Fruit fly (Drosophila melanogaster) whole organism, embryonic: Measurements from ENCODE around the gene mbm.
A peak's percentile ranks its signal among the peaks of the same experiment; 100 is the strongest.

Source experiments
- Bdp1 ChIP-seq: fragments of 200-800 bp; sonication (Bioruptor generic); optimal IDR thresholded peaks from 3 replicates; lab custom pipeline; 2016; ENCODE audit warnings: missing biosample characterization, missing genetic modification characterization
- Bteb2 ChIP-seq: fragments of 200-800 bp; sonication (Bioruptor generic); optimal IDR thresholded peaks from 2 replicates; lab custom pipeline; 2016; ENCODE audit warnings: missing biosample characterization, missing genetic modification characterization
- CG10321 ChIP-seq: fragments of 200-800 bp; sonication (Bioruptor generic); IDR thresholded peaks from 2 replicates; pipeline ENCODE4 v1.3.6; 2022; ENCODE audit warnings: missing biosample characterization, missing genetic modification characterization
- CG11723 ChIP-seq: fragments of 200-800 bp; sonication (Bioruptor generic); optimal IDR thresholded peaks from 2 replicates; lab custom pipeline; 2017; ENCODE audit warnings: missing biosample characterization, mild to moderate bottlenecking, missing genetic modification characterization
- CG15601 ChIP-seq: fragments of 200-800 bp; sonication (Bioruptor generic); optimal IDR thresholded peaks from 3 replicates; lab custom pipeline; 2019; ENCODE audit warnings: missing biosample characterization, mild to moderate bottlenecking, missing genetic modification characterization, moderate library complexity
- CG17829 ChIP-seq: fragments of 200-800 bp; optimal IDR thresholded peaks from 2 replicates; lab custom pipeline; 2019; ENCODE audit warnings: missing biosample characterization, mild to moderate bottlenecking, missing genetic modification characterization, moderate library complexity
- CG17912 ChIP-seq: fragments of 200-800 bp; sonication (Bioruptor generic); optimal IDR thresholded peaks from 2 replicates; lab custom pipeline; 2018; ENCODE audit warnings: missing biosample characterization, mild to moderate bottlenecking, missing genetic modification characterization
- CG18011 ChIP-seq: fragments of 200-800 bp; sonication (Bioruptor generic); optimal IDR thresholded peaks from 2 replicates; lab custom pipeline; 2017; ENCODE audit warnings: missing biosample characterization, missing genetic modification characterization, mild to moderate bottlenecking, moderate library complexity, missing genotype
- CG18599 ChIP-seq: fragments of 200-800 bp; sonication (Bioruptor generic); optimal IDR thresholded peaks from 3 replicates; lab custom pipeline; 2017; ENCODE audit warnings: missing biosample characterization, missing genetic modification characterization, mild to moderate bottlenecking, moderate library complexity, missing genetic modification reagents
- CG2129 ChIP-seq: fragments of 200-800 bp; sonication (Bioruptor generic); IDR thresholded peaks from 2 replicates; pipeline ENCODE4 v1.3.6; 2022; ENCODE audit warnings: missing biosample characterization, missing genetic modification characterization; ENCODE audit not compliant: partially characterized antibody
- CG34224 ChIP-seq: fragments of 200-800 bp; sonication (Bioruptor generic); IDR thresholded peaks from 3 replicates; pipeline ENCODE4 v1.3.6; 2022; ENCODE audit warnings: missing biosample characterization, missing genetic modification characterization; ENCODE audit not compliant: partially characterized antibody
- CG3726 ChIP-seq: fragments of 200-800 bp; sonication (Bioruptor generic); IDR thresholded peaks from 3 replicates; pipeline ENCODE4, ENCODE4 v1.3.6; 2022; ENCODE audit warnings: missing biosample characterization, missing genetic modification characterization
- CG4360 ChIP-seq: fragments of 200-800 bp; sonication (Bioruptor generic); IDR thresholded peaks from 2 replicates; pipeline ENCODE4 v1.3.6; 2022; ENCODE audit warnings: missing biosample characterization, missing genetic modification characterization
- CG4730 ChIP-seq: fragments of 200-800 bp; sonication (Bioruptor generic); IDR thresholded peaks from 2 replicates; pipeline ENCODE4 v1.3.6; 2022; ENCODE audit warnings: missing biosample characterization, missing genetic modification characterization
- CG6272 ChIP-seq: fragments of 200-800 bp; sonication (Bioruptor generic); IDR thresholded peaks from 2 replicates; pipeline ENCODE4 v1.3.6; 2022; ENCODE audit warnings: missing biosample characterization, missing genetic modification characterization
- CG6765 ChIP-seq: fragments of 200-800 bp; sonication (Bioruptor generic); optimal IDR thresholded peaks from 3 replicates; lab custom pipeline; 2017; ENCODE audit warnings: missing biosample characterization, mild to moderate bottlenecking, missing genetic modification characterization
- CG6854 ChIP-seq: fragments of 200-800 bp; sonication (Bioruptor generic); optimal IDR thresholded peaks from 3 replicates; lab custom pipeline; 2017; ENCODE audit warnings: missing biosample characterization, mild to moderate bottlenecking, missing genetic modification characterization
- CG8290 ChIP-seq, 3 experiments: fragments of 200-800 bp; sonication (Bioruptor generic); optimal IDR thresholded peaks; 2 replicates each; lab custom pipeline; 2016 to 2019; ENCODE audit warnings: missing biosample characterization in 3 of 3, missing genetic modification characterization in 3 of 3, mild to moderate bottlenecking in 2 of 3, moderate library complexity in 1 of 3
- Dip2 ChIP-seq: fragments of 200-800 bp; sonication (Bioruptor generic); IDR thresholded peaks from 2 replicates; pipeline ENCODE4 v1.3.6; 2022; ENCODE audit warnings: missing biosample characterization, missing genetic modification characterization
- Dll ChIP-seq: fragments of 200-800 bp; sonication (Bioruptor generic); IDR thresholded peaks from 4 replicates; pipeline ENCODE4 v1.3.6; 2022; ENCODE audit warnings: missing biosample characterization, missing genetic modification characterization; ENCODE audit not compliant: partially characterized antibody
- Doc3 ChIP-seq: fragments of 200-800 bp; sonication (Bioruptor generic); IDR thresholded peaks from 3 replicates; pipeline ENCODE4 v1.3.6; 2022; ENCODE audit warnings: missing biosample characterization, missing genetic modification characterization; ENCODE audit not compliant: partially characterized antibody
- Ets65A ChIP-seq: fragments of 200-800 bp; sonication (Bioruptor generic); peaks from one replicate; lab custom pipeline; 2016; ENCODE audit warnings: missing biosample characterization, missing genetic modification characterization
- HLH4C ChIP-seq: fragments of 200-800 bp; sonication (Bioruptor generic); IDR thresholded peaks from 3 replicates; pipeline ENCODE4 v1.3.6; 2022; ENCODE audit warnings: missing biosample characterization, missing genetic modification characterization; ENCODE audit not compliant: partially characterized antibody
- Hmr ChIP-seq: fragments of 200-800 bp; sonication (Bioruptor generic); optimal IDR thresholded peaks from 3 replicates; lab custom pipeline; 2017; ENCODE audit warnings: mild to moderate bottlenecking, missing biosample characterization, missing genetic modification reagents, missing genetic modification characterization
- Hr78 ChIP-seq, 2 experiments: fragments of 200-800 bp in 1 of 2; fragments of >200 bp in 1 of 2; sonication (Bioruptor generic) in 1 of 2; optimal IDR thresholded peaks; 2 replicates each; lab custom pipeline; 2017 to 2019; ENCODE audit warnings: missing biosample characterization in 2 of 2, missing genetic modification characterization in 2 of 2, mild to moderate bottlenecking in 1 of 2, moderate library complexity in 1 of 2
- Meics ChIP-seq: fragments of 200-800 bp; sonication (Bioruptor generic); optimal IDR thresholded peaks from 2 replicates; lab custom pipeline; 2017; ENCODE audit warnings: missing biosample characterization, mild to moderate bottlenecking, missing genetic modification characterization
- Mes4 ChIP-seq: fragments of 200-800 bp; sonication (Bioruptor generic); optimal IDR thresholded peaks from 2 replicates; lab custom pipeline; 2016; ENCODE audit warnings: missing biosample characterization, missing genetic modification characterization
- Nf-YA ChIP-seq: fragments of 200-800 bp; sonication (Bioruptor generic); IDR thresholded peaks from 2 replicates; pipeline ENCODE4 v1.3.6; 2022; ENCODE audit warnings: missing biosample characterization, missing genetic modification characterization
- PHDP ChIP-seq: fragments of 200-800 bp; sonication (Bioruptor generic); optimal IDR thresholded peaks from 3 replicates; lab custom pipeline; 2018; ENCODE audit warnings: missing biosample characterization, mild to moderate bottlenecking, missing genetic modification characterization, moderate library complexity
- Pdp1 ChIP-seq, 2 experiments: fragments of 200-800 bp; sonication (Bioruptor generic); optimal IDR thresholded peaks; 3 replicates each; lab custom pipeline; 2016; ENCODE audit warnings: missing biosample characterization in 2 of 2, missing genetic modification characterization in 2 of 2, mild to moderate bottlenecking in 1 of 2, moderate library complexity in 1 of 2
- Ptx1 ChIP-seq: fragments of 200-800 bp; sonication (Bioruptor generic); IDR thresholded peaks from 2 replicates; pipeline ENCODE4 v1.3.6; 2022; ENCODE audit warnings: missing biosample characterization, missing genetic modification characterization
- Tbp ChIP-seq: fragments of >200 bp; optimal IDR thresholded peaks from 2 replicates; lab custom pipeline; 2018; ENCODE audit warnings: missing biosample characterization, missing genetic modification characterization
- Trl ChIP-seq, 3 experiments: fragments of >200 bp in 2 of 3; fragments of 200-800 bp in 1 of 3; sonication (Bioruptor generic) in 1 of 3; optimal IDR thresholded peaks; 2 replicates in 1 of 3; 3 replicates in 2 of 3; lab custom pipeline; 2016 to 2017; ENCODE audit warnings: missing biosample characterization in 1 of 3, missing genetic modification characterization in 1 of 3
- aop ChIP-seq: fragments of 200-800 bp; sonication (Bioruptor generic); IDR thresholded peaks from 2 replicates; pipeline ENCODE4 v1.3.6; 2022; ENCODE audit warnings: missing biosample characterization, missing genetic modification characterization
- bsh ChIP-seq, 2 experiments: fragments of 200-800 bp; sonication (Bioruptor generic); optimal IDR thresholded peaks; 2 replicates each; lab custom pipeline; 2017 to 2018; ENCODE audit warnings: mild to moderate bottlenecking in 2 of 2, missing biosample characterization in 2 of 2, missing genetic modification characterization in 2 of 2, moderate library complexity in 1 of 2
- chif ChIP-seq, 2 experiments: fragments of 200-800 bp; sonication (Bioruptor generic); optimal IDR thresholded peaks; 3 replicates each; lab custom pipeline; 2016; ENCODE audit warnings: missing biosample characterization in 2 of 2, missing genetic modification characterization in 2 of 2
- crp ChIP-seq, 2 experiments: fragments of 200-800 bp; sonication (Bioruptor generic); optimal IDR thresholded peaks; 2 replicates in 1 of 2; 3 replicates in 1 of 2; lab custom pipeline; 2017; ENCODE audit warnings: missing biosample characterization in 2 of 2, missing genetic modification characterization in 2 of 2, mild to moderate bottlenecking in 1 of 2, moderate library complexity in 1 of 2
- da ChIP-seq: fragments of 200-800 bp; sonication (Bioruptor generic); optimal IDR thresholded peaks from 2 replicates; lab custom pipeline; 2016; ENCODE audit warnings: missing biosample characterization, missing genetic modification characterization
- fd96Cb ChIP-seq: fragments of 200-800 bp; sonication (Bioruptor generic); optimal IDR thresholded peaks from 2 replicates; lab custom pipeline; 2018; ENCODE audit warnings: missing biosample characterization, mild to moderate bottlenecking, missing genetic modification characterization, moderate library complexity
- gsb ChIP-seq: fragments of 200-800 bp; sonication (Bioruptor generic); IDR thresholded peaks from 2 replicates; pipeline ENCODE4 v1.3.6; 2022; ENCODE audit warnings: missing biosample characterization, missing genetic modification characterization
- lov ChIP-seq, 2 experiments: fragments of 200-800 bp in 1 of 2; fragments of >200 bp in 1 of 2; sonication (Bioruptor generic) in 1 of 2; IDR thresholded peaks in 1 of 2; optimal IDR thresholded peaks in 1 of 2; 2 replicates in 1 of 2; 3 replicates in 1 of 2; pipeline versions ENCODE4 v1.3.6 to Lab custom; 2017 to 2022; ENCODE audit warnings: missing biosample characterization in 1 of 2, missing genetic modification characterization in 1 of 2
- maf-S ChIP-seq: fragments of 200-800 bp; sonication (Bioruptor generic); optimal IDR thresholded peaks from 2 replicates; lab custom pipeline; 2016; ENCODE audit warnings: missing biosample characterization, missing genetic modification characterization
- pb ChIP-seq: fragments of 200-800 bp; sonication (Bioruptor generic); optimal IDR thresholded peaks from 3 replicates; lab custom pipeline; 2016; ENCODE audit warnings: missing biosample characterization, missing genetic modification characterization
- pho ChIP-seq: fragments of 200-800 bp; sonication (Bioruptor generic); optimal IDR thresholded peaks from 2 replicates; lab custom pipeline; 2016; ENCODE audit warnings: missing biosample characterization, missing genetic modification characterization
- scrt ChIP-seq: fragments of 200-800 bp; sonication (Bioruptor generic); optimal IDR thresholded peaks from 2 replicates; lab custom pipeline; 2018; ENCODE audit warnings: missing biosample characterization, mild to moderate bottlenecking, missing genetic modification characterization, moderate library complexity
- tgo ChIP-seq: fragments of 200-800 bp; sonication (Bioruptor generic); IDR thresholded peaks from 3 replicates; pipeline ENCODE4 v1.3.6; 2022; ENCODE audit warnings: missing biosample characterization, missing genetic modification characterization
- tx ChIP-seq: fragments of 200-800 bp; sonication (Bioruptor generic); optimal IDR thresholded peaks from 2 replicates; lab custom pipeline; 2016; ENCODE audit warnings: missing biosample characterization, missing genetic modification characterization
- vvl ChIP-seq: fragments of 200-800 bp; sonication (Bioruptor generic); IDR thresholded peaks from 2 replicates; pipeline ENCODE4 v1.3.6; 2022; ENCODE audit warnings: missing biosample characterization, missing genetic modification characterization

mbm gene

dm6 chr2L:221939-222489 is 51.5 kb downstream of the mbm start (continued):
- TF ChIP-seq Dip2 (GFP tag; lab: Robert Waterston, UW) (no peak), HLH4C (GFP tag; lab: Robert Waterston, UW) (no peak), CG4730 (no peak), tx (GFP tag; lab: Kevin White, UChicago) (no peak), Ets65A (GFP tag; lab: Kevin White, UChicago) (no peak), CG10321 (no peak), Dll (peak; percentile 54; the same call in 1 of the 4 replicates), PHDP (tag; lab: Kevin White, UChicago) (no peak), CG18011 (no peak), CG8290 (GFP tag; optimal IDR thresholded peaks at IDR 0.05; lab: Kevin White, UChicago) (no peak), CG8290 (tag; optimal IDR thresholded peaks at IDR 0.05; lab: Kevin White, UChicago) (peak in 1 of 2 experiments; percentile 10), fd96Cb (tag; lab: Kevin White, UChicago) (no peak), CG17912 (GFP tag; lab: Kevin White, UChicago) (peak; percentile 16), pb (GFP tag; lab: Kevin White, UChicago) (no peak), Pdp1 (GFP tag; optimal IDR thresholded peaks at IDR 0.05; lab: Kevin White, UChicago) (peak in 1 of 2 experiments; percentile 9), Bdp1 (GFP tag; lab: Kevin White, UChicago) (no peak), Nf-YA (no peak), da (no peak), CG2129 (GFP tag; lab: Robert Waterston, UW) (no peak), tgo (no peak), CG6272 (GFP tag; lab: Robert Waterston, UW) (no peak), gsb (0 out of 2 replicates have a peak, but pooled peaks have one; percentile 11), chif (GFP tag; optimal IDR thresholded peaks at IDR 0.05; lab: Kevin White, UChicago) (no peak), Bteb2 (no peak), CG6854 (peak; percentile 12), scrt (GFP tag; lab: Kevin White, UChicago) (no peak), Meics (GFP tag; lab: Kevin White, UChicago) (no peak), Trl (optimal IDR thresholded peaks at IDR 0.05; lab: Kevin White, UChicago) (peak; percentile 96 to 98), Trl (GFP tag; optimal IDR thresholded peaks at IDR 0.05; lab: Kevin White, UChicago) (peak; percentile 46), bsh (GFP tag; optimal IDR thresholded peaks at IDR 0.05; lab: Kevin White, UChicago) (no peak), lov (optimal IDR thresholded peaks at IDR 0.05; lab: Kevin White, UChicago) (no peak), lov (GFP tag; IDR thresholded peaks at IDR 0.05; lab: Robert Waterston, UW) (no peak), Ptx1 (no peak), CG3726 (no peak), CG6765 (GFP tag; lab: Kevin White, UChicago) (peak; percentile 10), Hr78 (GFP tag; optimal IDR thresholded peaks at IDR 0.05; lab: Kevin White, UChicago) (no peak), aop (no peak), Tbp (GFP tag; lab: Kevin White, UChicago) (no peak), CG11723 (GFP tag; lab: Kevin White, UChicago) (no peak), CG18599 (GFP tag; lab: Kevin White, UChicago) (no peak), CG17829 (tag; lab: Kevin White, UChicago) (peak; percentile 17), CG4360 (GFP tag; lab: Robert Waterston, UW) (peak; percentile 29; the same call in 1 of the 2 replicates), pho (GFP tag; lab: Kevin White, UChicago) (no peak), vvl (GFP tag; lab: Robert Waterston, UW) (peak; percentile 78; the same call in 1 of the 2 replicates), CG15601 (tag; lab: Kevin White, UChicago) (peak; percentile 18), Doc3 (peak; percentile 43; the same call in 1 of the 3 replicates), crp (GFP tag; optimal IDR thresholded peaks at IDR 0.05; lab: Kevin White, UChicago) (no peak), CG34224 (0 out of 3 replicates have a peak, but pooled peaks have one; percentile 37), maf-S (GFP tag; lab: Kevin White, UChicago) (no peak), Mes4 (GFP tag; lab: Kevin White, UChicago) (no peak), Hmr (GFP tag; lab: Kevin White, UChicago) (peak; percentile 8)
